Worm (Caenorhabditis elegans) whole organism, L4/young adult: ENCODE results near the gene clc-25.

Experiments used
- W03F9.2 ChIP-seq: fragments of 150-350 bp; optimal IDR thresholded peaks from 2 replicates; lab custom pipeline; 2014; ENCODE audit warnings: missing biosample characterization, missing genetic modification characterization
- him-1 ChIP-seq: sonication (generic microtip); optimal IDR thresholded peaks from 2 replicates; lab custom pipeline; 2016; ENCODE audit warnings: missing genotype, missing genetic modification reagents, missing genetic modification characterization, missing compliant biosample characterization

ce11 chrIII:1008091-1008490 lies 18.1 kb downstream of the clc-25 start, which contains the start of gene clc-27:
- TF ChIP-seq him-1 (tag; lab: Kevin White, UChicago), result no peak
- TF ChIP-seq W03F9.2, result no peak
